Worm (Caenorhabditis elegans) whole organism, late embryonic: ENCODE results near the gene ril-1.

Experiments used
- C38D4.7 ChIP-seq: fragments of 200-800 bp; sonication (Bioruptor generic); optimal IDR thresholded peaks from 2 replicates; lab custom pipeline; 2018; ENCODE audit warnings: mild to moderate bottlenecking, missing genetic modification characterization, moderate library complexity, missing compliant biosample characterization
- F13H6.1 ChIP-seq: sonication (generic microtip); optimal IDR thresholded peaks from 2 replicates; lab custom pipeline; 2016; ENCODE audit warnings: missing genetic modification characterization, missing compliant biosample characterization
- K02D7.2 ChIP-seq: sonication (generic microtip); optimal IDR thresholded peaks from 2 replicates; lab custom pipeline; 2017; ENCODE audit warnings: mild to moderate bottlenecking, missing genetic modification characterization, missing compliant biosample characterization
- K09A11.1 ChIP-seq: sonication (generic microtip); optimal IDR thresholded peaks from 2 replicates; lab custom pipeline; 2017; ENCODE audit warnings: antibody characterized with exemption, mild to moderate bottlenecking, missing genetic modification characterization, missing compliant biosample characterization; ENCODE audit not compliant: insufficient read depth
- T23F11.4 ChIP-seq: fragments of 200-800 bp; sonication (Bioruptor generic); optimal IDR thresholded peaks from 2 replicates; lab custom pipeline; 2018; ENCODE audit warnings: mild to moderate bottlenecking, missing genetic modification characterization, missing compliant biosample characterization
- ama-1 ChIP-seq: fragments of 150-350 bp; optimal IDR thresholded peaks from 2 replicates; lab custom pipeline; 2014
- ceh-14 ChIP-seq: sonication (generic microtip); optimal IDR thresholded peaks from 2 replicates; lab custom pipeline; 2016; ENCODE audit warnings: missing genotype, missing genetic modification characterization, missing compliant biosample characterization
- ceh-19 ChIP-seq: fragments of 200-800 bp; sonication (Bioruptor generic); optimal IDR thresholded peaks from 2 replicates; lab custom pipeline; 2018; ENCODE audit warnings: mild to moderate bottlenecking, missing genetic modification characterization, missing compliant biosample characterization
- ceh-24 ChIP-seq: sonication (generic microtip); optimal IDR thresholded peaks from 2 replicates; lab custom pipeline; 2016; ENCODE audit warnings: mild to moderate bottlenecking, missing genetic modification characterization, missing compliant biosample characterization
- ceh-31 ChIP-seq: sonication (generic microtip); optimal IDR thresholded peaks from 2 replicates; lab custom pipeline; 2016; ENCODE audit warnings: missing genetic modification characterization, missing compliant biosample characterization
- ceh-6 ChIP-seq: fragments of 200-800 bp; sonication (Bioruptor generic); optimal IDR thresholded peaks from 2 replicates; lab custom pipeline; 2018; ENCODE audit warnings: mild to moderate bottlenecking, missing genetic modification characterization, missing compliant biosample characterization
- ceh-9 ChIP-seq: sonication (generic microtip); optimal IDR thresholded peaks from 2 replicates; lab custom pipeline; 2016; ENCODE audit warnings: mild to moderate bottlenecking, missing genetic modification characterization, inconsistent platforms, missing compliant biosample characterization
- che-1 ChIP-seq: sonication (generic microtip); optimal IDR thresholded peaks from 2 replicates; lab custom pipeline; 2016; ENCODE audit warnings: mild to moderate bottlenecking, missing genetic modification characterization, missing compliant biosample characterization
- dmd-4 ChIP-seq: sonication (generic microtip); optimal IDR thresholded peaks from 2 replicates; lab custom pipeline; 2016; ENCODE audit warnings: borderline replicate concordance, missing genetic modification characterization, missing compliant biosample characterization
- elt-2 ChIP-seq: sonication (generic microtip); optimal IDR thresholded peaks from 2 replicates; lab custom pipeline; 2016; ENCODE audit warnings: missing genetic modification reagents, missing genetic modification characterization, missing compliant biosample characterization
- elt-4 ChIP-seq: sonication (generic microtip); optimal IDR thresholded peaks from 2 replicates; lab custom pipeline; 2016; ENCODE audit warnings: missing genetic modification characterization, missing compliant biosample characterization
- ets-4 ChIP-seq: sonication (generic microtip); optimal IDR thresholded peaks from 2 replicates; lab custom pipeline; 2016; ENCODE audit warnings: missing genetic modification characterization, missing compliant biosample characterization
- eyg-1 ChIP-seq: sonication (generic microtip); optimal IDR thresholded peaks from 2 replicates; lab custom pipeline; 2016; ENCODE audit warnings: missing genotype, missing genetic modification characterization, missing compliant biosample characterization
- fax-1 ChIP-seq: sonication (generic microtip); optimal IDR thresholded peaks from 2 replicates; lab custom pipeline; 2016; ENCODE audit warnings: missing genotype, missing genetic modification characterization, missing compliant biosample characterization
- fkh-6 ChIP-seq: sonication (generic microtip); optimal IDR thresholded peaks from 2 replicates; lab custom pipeline; 2016; ENCODE audit warnings: missing genetic modification characterization, missing compliant biosample characterization
- gmeb-2 ChIP-seq: sonication (generic microtip); optimal IDR thresholded peaks from 2 replicates; lab custom pipeline; 2016; ENCODE audit warnings: missing genetic modification characterization, inconsistent platforms, missing compliant biosample characterization
- hlh-13 ChIP-seq: fragments of 200-800 bp; sonication (Bioruptor generic); optimal IDR thresholded peaks from 2 replicates; lab custom pipeline; 2018; ENCODE audit warnings: mild to moderate bottlenecking, missing genetic modification characterization, missing compliant biosample characterization
- hlh-30 ChIP-seq: sonication (generic microtip); optimal IDR thresholded peaks from 2 replicates; lab custom pipeline; 2017; ENCODE audit warnings: antibody characterized with exemption, missing genetic modification characterization, missing compliant biosample characterization; ENCODE audit not compliant: insufficient read depth
- hlh-6 ChIP-seq: sonication (generic microtip); optimal IDR thresholded peaks from 2 replicates; lab custom pipeline; 2016; ENCODE audit warnings: missing genotype, missing genetic modification characterization, missing compliant biosample characterization
- lim-6 ChIP-seq: sonication (generic microtip); optimal IDR thresholded peaks from 2 replicates; lab custom pipeline; 2016; ENCODE audit warnings: missing genetic modification characterization, missing compliant biosample characterization
- lin-11 ChIP-seq: fragments of 200-800 bp; sonication (Bioruptor generic); optimal IDR thresholded peaks from 2 replicates; lab custom pipeline; 2018; ENCODE audit warnings: mild to moderate bottlenecking, missing genetic modification characterization, missing compliant biosample characterization
- madf-2 ChIP-seq: sonication (generic microtip); optimal IDR thresholded peaks from 2 replicates; lab custom pipeline; 2017; ENCODE audit warnings: missing genetic modification characterization, missing compliant biosample characterization
- nfya-1 ChIP-seq: sonication (generic microtip); optimal IDR thresholded peaks from 2 replicates; lab custom pipeline; 2017; ENCODE audit warnings: missing genetic modification characterization, mild to moderate bottlenecking, missing compliant biosample characterization, antibody characterized with exemption, moderate library complexity
- nhr-11 ChIP-seq: fragments of 150-350 bp; optimal IDR thresholded peaks from 2 replicates; lab custom pipeline; 2014; ENCODE audit warnings: missing biosample characterization, missing genetic modification characterization
- nhr-232 ChIP-seq: sonication (generic microtip); optimal IDR thresholded peaks from 2 replicates; lab custom pipeline; 2016; ENCODE audit warnings: missing genetic modification characterization, missing compliant biosample characterization
- npax-4 ChIP-seq: sonication (generic microtip); optimal IDR thresholded peaks from 2 replicates; lab custom pipeline; 2016; ENCODE audit warnings: missing genetic modification characterization, missing compliant biosample characterization
- odd-2 ChIP-seq: sonication (generic microtip); optimal IDR thresholded peaks from 2 replicates; lab custom pipeline; 2017; ENCODE audit warnings: antibody characterized with exemption, mild to moderate bottlenecking, missing genetic modification characterization, missing compliant biosample characterization
- pag-3 ChIP-seq: sonication (generic microtip); optimal IDR thresholded peaks from 2 replicates; lab custom pipeline; 2016; ENCODE audit warnings: missing compliant biosample characterization, missing genetic modification characterization, borderline replicate concordance
- pat-9 ChIP-seq: fragments of 200-800 bp; sonication (Bioruptor generic); optimal IDR thresholded peaks from 2 replicates; lab custom pipeline; 2018; ENCODE audit warnings: mild to moderate bottlenecking, missing genetic modification characterization, moderate library complexity, missing compliant biosample characterization
- pqm-1 ChIP-seq: sonication (generic microtip); optimal IDR thresholded peaks from 2 replicates; lab custom pipeline; 2016; ENCODE audit warnings: missing genetic modification characterization, missing compliant biosample characterization
- pros-1 ChIP-seq: fragments of 150-350 bp; optimal IDR thresholded peaks from 2 replicates; lab custom pipeline; 2014; ENCODE audit warnings: missing biosample characterization, missing genetic modification reagents, missing genetic modification characterization
- ref-2 ChIP-seq: sonication (generic microtip); optimal IDR thresholded peaks from 2 replicates; lab custom pipeline; 2016; ENCODE audit warnings: missing genetic modification characterization, missing compliant biosample characterization
- rnt-1 ChIP-seq: sonication (generic microtip); optimal IDR thresholded peaks from 2 replicates; lab custom pipeline; 2016; ENCODE audit warnings: missing genetic modification characterization, missing compliant biosample characterization
- sdc-2 ChIP-seq: sonication (generic microtip); optimal IDR thresholded peaks from 2 replicates; lab custom pipeline; 2016; ENCODE audit warnings: missing genotype, missing genetic modification characterization, missing compliant biosample characterization
- sox-4 ChIP-seq: sonication (generic microtip); optimal IDR thresholded peaks from 2 replicates; lab custom pipeline; 2017; ENCODE audit warnings: mild to moderate bottlenecking, missing genetic modification characterization, inconsistent platforms, missing compliant biosample characterization
- syd-9 ChIP-seq: sonication (generic microtip); optimal IDR thresholded peaks from 2 replicates; lab custom pipeline; 2016; ENCODE audit warnings: mild to moderate bottlenecking, missing genetic modification characterization, moderate library complexity, missing compliant biosample characterization
- tbx-2 ChIP-seq: sonication (generic microtip); optimal IDR thresholded peaks from 2 replicates; lab custom pipeline; 2016; ENCODE audit warnings: missing genetic modification characterization, missing compliant biosample characterization
- ttx-3 ChIP-seq: sonication (generic microtip); optimal IDR thresholded peaks from 2 replicates; lab custom pipeline; 2016; ENCODE audit warnings: missing genetic modification reagents, missing genetic modification characterization, missing compliant biosample characterization
- unc-3 ChIP-seq, 2 experiments: fragments of 200-800 bp in 1 of 2; sonication (Bioruptor generic) in 1 of 2; sonication (generic microtip) in 1 of 2; conservative IDR thresholded peaks in 1 of 2; optimal IDR thresholded peaks in 1 of 2; 2 replicates each; pipeline versions ENCODE4 v1.3.6 to Lab custom; 2016 to 2022; ENCODE audit warnings: missing compliant biosample characterization in 2 of 2, missing genetic modification characterization in 2 of 2, missing genetic modification reagents in 1 of 2
- unc-42 ChIP-seq: sonication (generic microtip); optimal IDR thresholded peaks from 2 replicates; lab custom pipeline; 2016; ENCODE audit warnings: missing genotype, missing genetic modification characterization, missing compliant biosample characterization
- unc-55 ChIP-seq: sonication (generic microtip); optimal IDR thresholded peaks from 2 replicates; lab custom pipeline; 2017; ENCODE audit warnings: missing biosample characterization, missing genetic modification reagents, missing genetic modification characterization
- unc-86 ChIP-seq: sonication (generic microtip); optimal IDR thresholded peaks from 2 replicates; lab custom pipeline; 2016; ENCODE audit warnings: missing genetic modification characterization, missing compliant biosample characterization
- ztf-16 ChIP-seq: sonication (generic microtip); optimal IDR thresholded peaks from 2 replicates; lab custom pipeline; 2017; ENCODE audit warnings: missing genetic modification characterization, missing compliant biosample characterization

The ril-1 gene

ce11 chrV:14523788-14524582, at the start of gene ril-1:
Gene ril-1 (minus strand): TSS chrV:14524129.
- TF ChIP-seq K09A11.1 (peak; percentile 69), sdc-2 (no peak), ets-4 (no peak), T23F11.4 (GFP tag; lab: Kevin White, UChicago) (peak; percentile 15), ama-1 (lab: Kevin White, UChicago) (no peak), gmeb-2 (peak; percentile 34), unc-86 (tag; lab: Kevin White, UChicago) (peak; percentile 33), ttx-3 (tag; lab: Kevin White, UChicago) (peak; percentile 53), ztf-16 (tag; lab: Kevin White, UChicago) (peak; percentile 62), K02D7.2 (tag; lab: Kevin White, UChicago) (no peak), hlh-13 (no peak), ceh-14 (tag; lab: Kevin White, UChicago) (peak; percentile 8), lin-11 (no peak), pros-1 (no peak), elt-2 (tag; lab: Kevin White, UChicago) (peak; percentile 74), nfya-1 (tag; lab: Kevin White, UChicago) (peak; percentile 29), pat-9 (peak; percentile 18), pqm-1 (no peak), tbx-2 (tag; lab: Kevin White, UChicago) (peak; percentile 35), fkh-6 (tag; lab: Kevin White, UChicago) (peak; percentile 10), rnt-1 (tag; lab: Kevin White, UChicago) (no peak), ceh-9 (no peak), fax-1 (peak; percentile 12), C38D4.7 (GFP tag; lab: Kevin White, UChicago) (peak; percentile 33), eyg-1 (tag; lab: Kevin White, UChicago) (peak; percentile 3), npax-4 (tag; lab: Kevin White, UChicago) (peak; percentile 7), nhr-11 (tag; lab: Kevin White, UChicago) (no peak), ceh-6 (no peak), madf-2 (tag; lab: Kevin White, UChicago) (no peak), ceh-24 (no peak), dmd-4 (no peak), che-1 (tag; lab: Kevin White, UChicago) (peak; percentile 37), unc-3 (GFP tag; conservative IDR thresholded peaks at IDR 0.05; lab: Robert Waterston, UW) (no peak), unc-3 (tag; optimal IDR thresholded peaks at IDR 0.05; lab: Kevin White, UChicago) (peak; percentile 1), unc-42 (tag; lab: Kevin White, UChicago) (no peak), syd-9 (tag; lab: Kevin White, UChicago) (no peak), unc-55 (GFP tag; lab: Kevin White, UChicago) (no peak), lim-6 (tag; lab: Kevin White, UChicago) (no peak), odd-2 (tag; lab: Kevin White, UChicago) (no peak), ref-2 (tag; lab: Kevin White, UChicago) (no peak), sox-4 (tag; lab: Kevin White, UChicago) (peak; percentile 23), hlh-30 (no peak), ceh-31 (peak; percentile 44)
- TF ChIP-seq, all 69 proteins: peak for 20

- TF ChIP-seq pag-3 (tag; lab: Kevin White, UChicago), result no peak
- no peak for TF ChIP-seq ttx-3 (tag; lab: Kevin White, UChicago)
- no peak for TF ChIP-seq K09A11.1
- TF ChIP-seq ceh-19, result no peak
- no peak for TF ChIP-seq ceh-24
- no peak for TF ChIP-seq gmeb-2
- TF ChIP-seq hlh-6 (tag; lab: Kevin White, UChicago), result no peak
- TF ChIP-seq elt-4 (tag; lab: Kevin White, UChicago), result no peak
- no peak for TF ChIP-seq F13H6.1 (tag; lab: Kevin White, UChicago)
- TF ChIP-seq madf-2 (tag; lab: Kevin White, UChicago), result no peak
- no peak for TF ChIP-seq nhr-232 (tag; lab: Kevin White, UChicago)
- TF ChIP-seq, all 69 proteins: peak for 0
These were observed 38.7 kb upstream of the ril-1 start, which contains the start of gene C53A5.11 for ce11 chrV:14562589-14562988. Gene C53A5.11 (plus strand): TSS chrV:14562889.
